Worm (Caenorhabditis elegans) whole organism, mixed stage, embryonic: Measurements from ENCODE around the gene Y57G11C.20.

ENCODE experiments used
- elt-3 ChIP-seq: fragments of 150-350 bp; optimal IDR thresholded peaks from 2 replicates; lab custom pipeline; 2014; ENCODE audit warnings: missing biosample characterization, missing genetic modification characterization
- mep-1 ChIP-seq: fragments of 150-350 bp; optimal IDR thresholded peaks from 2 replicates; lab custom pipeline; 2017; ENCODE audit warnings: missing biosample characterization, missing genetic modification reagents, missing genetic modification characterization, inconsistent platforms
- mls-2 ChIP-seq: sonication (generic microtip); optimal IDR thresholded peaks from 2 replicates; lab custom pipeline; 2016; ENCODE audit warnings: mild to moderate bottlenecking, missing genetic modification characterization, moderate library complexity, missing compliant biosample characterization
- nhr-12 ChIP-seq: fragments of 150-350 bp; optimal IDR thresholded peaks from 2 replicates; lab custom pipeline; 2014; ENCODE audit warnings: missing biosample characterization, missing genetic modification characterization
- pha-4 ChIP-seq: fragments of 150-350 bp; optimal IDR thresholded peaks from 2 replicates; lab custom pipeline; 2018; ENCODE audit warnings: missing biosample characterization, missing genetic modification reagents, missing genetic modification characterization

- no peak for TF ChIP-seq elt-3 (tag; lab: Kevin White, UChicago)
- no peak for TF ChIP-seq pha-4 (tag; lab: Kevin White, UChicago)
- no peak for TF ChIP-seq mep-1
- TF ChIP-seq nhr-12 (tag; lab: Kevin White, UChicago), result no peak
- no peak for TF ChIP-seq mls-2 (tag; lab: Kevin White, UChicago)
These were observed 21.4 kb downstream of the Y57G11C.20 start for ce11 chrIV:14864529-14864928.
